Fruit fly (Drosophila melanogaster) whole organism, prepupa: Measurements from ENCODE around the gene Obp99d.

Experiments
- Blimp-1 ChIP-seq: fragments of 200-800 bp; sonication (Bioruptor generic); optimal IDR thresholded peaks from 3 replicates; lab custom pipeline; 2017; ENCODE audit warnings: missing biosample characterization, missing genetic modification characterization, mild to moderate bottlenecking, moderate library complexity, missing genetic modification reagents
- CG10631 ChIP-seq: fragments of 200-800 bp; sonication (Bioruptor generic); optimal IDR thresholded peaks from 2 replicates; lab custom pipeline; 2016; ENCODE audit warnings: missing biosample characterization, missing genetic modification characterization
- CG10669 ChIP-seq: fragments of 200-800 bp; sonication (Bioruptor generic); optimal IDR thresholded peaks from 3 replicates; lab custom pipeline; 2018; ENCODE audit warnings: missing biosample characterization, mild to moderate bottlenecking, missing genetic modification characterization, moderate library complexity
- CG11294 ChIP-seq: fragments of 200-800 bp; sonication (Bioruptor generic); IDR thresholded peaks from 2 replicates; pipeline ENCODE4 v1.3.6; 2022; ENCODE audit warnings: missing biosample characterization, missing genetic modification characterization
- CG11762 ChIP-seq: fragments of 200-800 bp; sonication (Bioruptor generic); optimal IDR thresholded peaks from 3 replicates; lab custom pipeline; 2016; ENCODE audit warnings: missing biosample characterization, missing genetic modification characterization; ENCODE audit not compliant: insufficient read depth
- CG11902 ChIP-seq: fragments of 200-800 bp; sonication (Bioruptor generic); optimal IDR thresholded peaks from 3 replicates; lab custom pipeline; 2016; ENCODE audit warnings: missing biosample characterization, missing genetic modification characterization
- CG1621 ChIP-seq: fragments of 200-800 bp; sonication (Bioruptor generic); optimal IDR thresholded peaks from 3 replicates; lab custom pipeline; 2018; ENCODE audit warnings: missing biosample characterization, mild to moderate bottlenecking, missing genetic modification characterization
- CG31627 ChIP-seq: fragments of 200-800 bp; sonication (Bioruptor generic); optimal IDR thresholded peaks from 3 replicates; lab custom pipeline; 2016; ENCODE audit warnings: missing biosample characterization, missing genetic modification characterization
- CG32006 ChIP-seq: fragments of 200-800 bp; sonication (Bioruptor generic); optimal IDR thresholded peaks from 3 replicates; lab custom pipeline; 2017; ENCODE audit warnings: missing biosample characterization, mild to moderate bottlenecking, missing genetic modification characterization
- CG34406 ChIP-seq: fragments of 200-800 bp; sonication (Bioruptor generic); optimal IDR thresholded peaks from 3 replicates; lab custom pipeline; 2016; ENCODE audit warnings: missing biosample characterization, missing genetic modification characterization
- CG4318 ChIP-seq: fragments of 200-800 bp; sonication (Bioruptor generic); optimal IDR thresholded peaks from 3 replicates; lab custom pipeline; 2017; ENCODE audit warnings: missing biosample characterization, mild to moderate bottlenecking, missing genetic modification characterization
- CG6163 ChIP-seq: fragments of 200-800 bp; sonication (Bioruptor generic); IDR thresholded peaks from 3 replicates; pipeline ENCODE4 v1.3.6; 2022; ENCODE audit warnings: missing biosample characterization, missing genetic modification characterization
- CG6276 ChIP-seq: fragments of 200-800 bp; sonication (Bioruptor generic); optimal IDR thresholded peaks from 2 replicates; lab custom pipeline; 2017; ENCODE audit warnings: missing biosample characterization, mild to moderate bottlenecking, missing genetic modification characterization
- CG6792 ChIP-seq: fragments of 200-800 bp; sonication (Bioruptor generic); optimal IDR thresholded peaks from 3 replicates; lab custom pipeline; 2016; ENCODE audit warnings: missing biosample characterization, missing genetic modification characterization
- CG6808 ChIP-seq: fragments of 200-800 bp; sonication (Bioruptor generic); optimal IDR thresholded peaks from 3 replicates; lab custom pipeline; 2017; ENCODE audit warnings: missing biosample characterization, missing genetic modification characterization, mild to moderate bottlenecking, moderate library complexity, missing genetic modification reagents
- CG6854 ChIP-seq: fragments of 200-800 bp; sonication (Bioruptor generic); optimal IDR thresholded peaks from 2 replicates; lab custom pipeline; 2017; ENCODE audit warnings: missing biosample characterization, mild to moderate bottlenecking, missing genetic modification characterization
- CG7368 ChIP-seq: fragments of 200-800 bp; sonication (Bioruptor generic); optimal IDR thresholded peaks from 3 replicates; lab custom pipeline; 2016; ENCODE audit warnings: missing biosample characterization, missing genetic modification characterization
- CG8319 ChIP-seq: fragments of 200-800 bp; sonication (Bioruptor generic); optimal IDR thresholded peaks from 3 replicates; lab custom pipeline; 2016; ENCODE audit warnings: missing biosample characterization, missing genetic modification characterization
- CG9139 ChIP-seq: fragments of 200-800 bp; sonication (Bioruptor generic); optimal IDR thresholded peaks from 3 replicates; lab custom pipeline; 2017; ENCODE audit warnings: missing biosample characterization, mild to moderate bottlenecking, missing genetic modification characterization
- Eip93F ChIP-seq: fragments of 200-800 bp; sonication (Bioruptor generic); optimal IDR thresholded peaks from 2 replicates; lab custom pipeline; 2016; ENCODE audit warnings: missing biosample characterization, mild to moderate bottlenecking, missing genetic modification characterization
- Ets21C ChIP-seq: fragments of 200-800 bp; sonication (Bioruptor generic); optimal IDR thresholded peaks from 3 replicates; lab custom pipeline; 2016; ENCODE audit warnings: missing biosample characterization, missing genetic modification characterization
- Gug ChIP-seq: fragments of 200-800 bp; sonication (Bioruptor generic); IDR thresholded peaks from 2 replicates; pipeline ENCODE4 v1.3.6; 2022; ENCODE audit warnings: missing biosample characterization, missing genetic modification characterization
- Hr38 ChIP-seq: sonication (Bioruptor generic); optimal IDR thresholded peaks from 2 replicates; lab custom pipeline; 2016; ENCODE audit warnings: missing biosample characterization, missing genetic modification characterization
- Hr39 ChIP-seq: fragments of 200-800 bp; sonication (Bioruptor generic); optimal IDR thresholded peaks from 2 replicates; lab custom pipeline; 2016; ENCODE audit warnings: missing biosample characterization, missing genetic modification characterization
- Lpt ChIP-seq: fragments of 200-800 bp; sonication (Bioruptor generic); optimal IDR thresholded peaks from 3 replicates; lab custom pipeline; 2016; ENCODE audit warnings: missing biosample characterization, missing genetic modification characterization
- Met ChIP-seq: fragments of 200-800 bp; sonication (Bioruptor generic); optimal IDR thresholded peaks from 3 replicates; lab custom pipeline; 2016; ENCODE audit warnings: missing biosample characterization, missing genetic modification characterization
- OdsH ChIP-seq: fragments of 200-800 bp; sonication (Bioruptor generic); optimal IDR thresholded peaks from 3 replicates; lab custom pipeline; 2016; ENCODE audit warnings: missing biosample characterization, missing genetic modification characterization
- Smox ChIP-seq: fragments of 200-800 bp; sonication (Bioruptor generic); optimal IDR thresholded peaks from 3 replicates; lab custom pipeline; 2016; ENCODE audit warnings: missing biosample characterization, missing genetic modification characterization
- Sox102F ChIP-seq: fragments of 200-800 bp; sonication (Bioruptor generic); optimal IDR thresholded peaks from 2 replicates; lab custom pipeline; 2016; ENCODE audit warnings: missing biosample characterization, mild to moderate bottlenecking, missing genetic modification characterization
- Sox14 ChIP-seq: fragments of 200-800 bp; sonication (Bioruptor generic); optimal IDR thresholded peaks from 3 replicates; lab custom pipeline; 2016; ENCODE audit warnings: missing biosample characterization, missing genetic modification characterization
- achi ChIP-seq: fragments of 200-800 bp; sonication (Bioruptor generic); optimal IDR thresholded peaks from 3 replicates; lab custom pipeline; 2016; ENCODE audit warnings: missing biosample characterization, missing genetic modification characterization
- acj6 ChIP-seq: fragments of 200-800 bp; sonication (Bioruptor generic); optimal IDR thresholded peaks from 3 replicates; lab custom pipeline; 2016; ENCODE audit warnings: missing biosample characterization, missing genetic modification characterization
- dsx ChIP-seq: fragments of 200-800 bp; optimal IDR thresholded peaks from 3 replicates; lab custom pipeline; 2019; ENCODE audit warnings: missing biosample characterization, mild to moderate bottlenecking, missing genetic modification characterization, moderate library complexity; ENCODE audit not compliant: poor library complexity, severe bottlenecking
- esn ChIP-seq: fragments of 200-800 bp; sonication (Bioruptor generic); optimal IDR thresholded peaks from 2 replicates; lab custom pipeline; 2016; ENCODE audit warnings: missing biosample characterization, mild to moderate bottlenecking, missing genetic modification characterization, moderate library complexity
- fd59A ChIP-seq: fragments of 200-800 bp; sonication (Bioruptor generic); optimal IDR thresholded peaks from 2 replicates; lab custom pipeline; 2017; ENCODE audit warnings: missing biosample characterization, mild to moderate bottlenecking, missing genetic modification characterization, missing genetic modification reagents
- fkh ChIP-seq: fragments of 200-800 bp; sonication (Bioruptor generic); optimal IDR thresholded peaks from 3 replicates; lab custom pipeline; 2017; ENCODE audit warnings: missing biosample characterization, mild to moderate bottlenecking, missing genetic modification characterization, moderate library complexity
- lz ChIP-seq: fragments of 200-800 bp; sonication (Bioruptor generic); optimal IDR thresholded peaks from 3 replicates; lab custom pipeline; 2016; ENCODE audit warnings: missing biosample characterization, missing genetic modification characterization
- net ChIP-seq: fragments of 200-800 bp; sonication (Bioruptor generic); optimal IDR thresholded peaks from 3 replicates; lab custom pipeline; 2016; ENCODE audit warnings: missing biosample characterization, missing genetic modification characterization
- pdm3 ChIP-seq: fragments of 200-800 bp; sonication (Bioruptor generic); optimal IDR thresholded peaks from 3 replicates; lab custom pipeline; 2016; ENCODE audit warnings: missing biosample characterization, missing genetic modification characterization
- salr ChIP-seq, 2 experiments: fragments of 200-800 bp; sonication (Bioruptor generic); optimal IDR thresholded peaks; 3 replicates each; lab custom pipeline; 2016 to 2018; ENCODE audit warnings: missing biosample characterization in 2 of 2, missing genetic modification characterization in 2 of 2, mild to moderate bottlenecking in 1 of 2
- spab ChIP-seq: fragments of 200-800 bp; sonication (Bioruptor generic); optimal IDR thresholded peaks from 2 replicates; lab custom pipeline; 2017; ENCODE audit warnings: missing biosample characterization, mild to moderate bottlenecking, missing genetic modification characterization, missing genetic modification reagents
- ss ChIP-seq, 2 experiments: fragments of 200-800 bp; sonication (Bioruptor generic); optimal IDR thresholded peaks; 2 replicates in 1 of 2; 3 replicates in 1 of 2; lab custom pipeline; 2017 to 2018; ENCODE audit warnings: mild to moderate bottlenecking in 2 of 2, missing biosample characterization in 2 of 2, missing genetic modification characterization in 2 of 2, moderate library complexity in 1 of 2
- topi ChIP-seq: fragments of 200-800 bp; sonication (Bioruptor generic); optimal IDR thresholded peaks from 3 replicates; lab custom pipeline; 2016; ENCODE audit warnings: missing biosample characterization, missing genetic modification characterization
- vri ChIP-seq: fragments of 200-800 bp; sonication (Bioruptor generic); optimal IDR thresholded peaks from 3 replicates; lab custom pipeline; 2016; ENCODE audit warnings: missing biosample characterization, mild to moderate bottlenecking, missing genetic modification characterization

The Obp99d gene

DNA sequence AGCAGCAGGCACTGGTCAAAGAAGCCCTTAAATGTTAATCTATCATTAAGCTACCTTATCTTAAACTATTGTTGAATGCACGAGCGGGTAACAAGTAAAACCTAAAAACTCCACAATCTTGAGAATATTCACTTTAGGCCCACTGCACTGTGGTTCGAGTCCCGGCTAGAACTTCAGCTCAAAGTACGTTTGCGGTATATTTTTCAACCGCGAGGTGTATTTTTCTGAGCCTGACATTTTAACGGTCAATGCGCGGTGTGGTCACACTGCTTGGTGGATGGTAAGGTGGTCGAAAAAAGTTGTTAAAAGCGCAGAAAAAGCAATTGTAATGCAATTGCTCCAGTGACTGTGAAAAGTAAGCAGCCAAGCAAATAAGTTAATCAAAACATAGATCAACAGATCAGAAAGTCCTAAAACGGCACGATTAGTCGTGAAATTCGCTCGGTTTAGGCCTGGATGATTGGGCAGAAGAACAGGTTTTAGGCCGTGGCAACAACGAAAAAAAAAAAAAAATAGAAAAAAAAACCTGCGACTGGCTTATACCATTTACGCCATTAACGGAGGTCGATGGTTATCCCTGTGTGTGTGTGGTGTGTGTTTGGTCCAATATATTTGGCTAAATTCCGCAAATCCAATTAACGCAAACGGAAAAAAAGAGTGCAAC is 11.4 kb downstream of the Obp99d start, which contains the start of gene Kul (continued):
- TF ChIP-seq dsx (GFP tag; lab: Kevin White, UChicago) (no peak), OdsH (GFP tag; lab: Kevin White, UChicago) (no peak), Blimp-1 (GFP tag; lab: Kevin White, UChicago) (no peak), CG11294 (GFP tag; lab: Robert Waterston, UW) (no peak), Sox14 (GFP tag; lab: Kevin White, UChicago) (peak; percentile 27), vri (GFP tag; lab: Kevin White, UChicago) (no peak), Smox (GFP tag; lab: Kevin White, UChicago) (no peak), net (GFP tag; lab: Kevin White, UChicago) (peak; percentile 55), CG31627 (GFP tag; lab: Kevin White, UChicago) (peak; percentile 24), CG11902 (GFP tag; lab: Kevin White, UChicago) (no peak), Hr38 (GFP tag; lab: Kevin White, UChicago) (no peak), acj6 (GFP tag; lab: Kevin White, UChicago) (no peak), Lpt (GFP tag; lab: Kevin White, UChicago) (peak; percentile 9), CG6854 (GFP tag; lab: Kevin White, UChicago) (peak; percentile 34), pdm3 (no peak), CG6276 (GFP tag; lab: Kevin White, UChicago) (peak; percentile 74), fkh (GFP tag; lab: Kevin White, UChicago) (no peak), Gug (peak; percentile 15; the same call in 1 of the 2 replicates), Ets21C (GFP tag; lab: Kevin White, UChicago) (no peak), ss (GFP tag; optimal IDR thresholded peaks at IDR 0.05; lab: Kevin White, UChicago) (peak; percentile 62 to 76), CG6808 (GFP tag; lab: Kevin White, UChicago) (peak; percentile 63)

DNA sequence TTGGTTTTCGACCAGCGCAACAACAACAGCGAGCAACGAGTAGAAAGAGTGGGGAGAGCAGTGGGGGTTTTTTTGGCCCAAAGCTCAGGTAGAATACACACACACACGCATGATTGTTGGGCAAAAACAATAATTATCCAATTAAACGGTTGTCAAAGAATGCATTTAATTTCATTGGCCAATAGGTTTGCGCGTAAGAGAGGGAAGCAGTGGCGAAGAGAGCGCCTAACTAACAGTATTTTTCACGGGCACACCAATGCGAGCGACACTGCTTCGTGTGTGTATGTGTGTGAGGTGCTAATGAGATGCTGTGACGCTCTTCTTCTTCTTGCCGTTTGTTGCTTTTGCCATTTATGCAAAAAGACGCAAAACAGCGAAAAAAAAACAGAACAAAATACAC is 12.0 kb downstream of the Obp99d start:
- TF ChIP-seq achi (GFP tag; lab: Kevin White, UChicago), result no peak
- no peak for TF ChIP-seq CG4318 (GFP tag; lab: Kevin White, UChicago)
- TF ChIP-seq Hr39, result no peak
- TF ChIP-seq dsx (GFP tag; lab: Kevin White, UChicago), result no peak
- TF ChIP-seq CG6163 (GFP tag; lab: Robert Waterston, UW), result peak; percentile 24; the same call in 2 of the 3 replicates

DNA sequence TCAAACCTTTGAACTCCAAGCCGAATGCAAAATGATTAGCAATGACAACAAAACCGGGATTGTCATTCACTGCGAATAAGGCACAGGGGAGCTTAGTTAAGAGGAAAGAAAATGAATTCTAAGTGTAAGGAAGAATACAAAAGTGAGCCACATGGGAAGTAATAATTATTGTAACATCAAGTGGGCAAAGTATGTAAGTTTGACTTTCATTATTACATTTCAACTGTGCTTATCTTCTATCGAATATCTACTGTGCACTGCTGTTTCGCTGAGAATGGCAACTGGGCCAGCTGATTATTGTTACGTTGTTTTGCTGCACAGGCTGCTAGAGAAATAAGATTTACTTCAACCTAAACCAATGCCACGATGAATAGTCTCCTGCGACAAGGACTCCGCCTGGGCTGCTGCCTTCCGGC is 22.4 kb downstream of the Obp99d start, which contains the start of the genes CG7601 and CIA30:
TSS of gene CG7601 (minus strand) at position 68 of the 416 bp plus-strand sequence.
TSS of gene CIA30 (plus strand) at position 288 of the 416 bp plus-strand sequence.
- TF ChIP-seq Smox (GFP tag; lab: Kevin White, UChicago) (peak; percentile 99), achi (GFP tag; lab: Kevin White, UChicago) (peak; percentile 98), Sox102F (GFP tag; lab: Kevin White, UChicago) (peak; percentile 98), Met (GFP tag; lab: Kevin White, UChicago) (peak; percentile 99), CG7368 (GFP tag; lab: Kevin White, UChicago) (peak; percentile 99), CG6792 (GFP tag; lab: Kevin White, UChicago) (peak; percentile 99), CG34406 (GFP tag; lab: Kevin White, UChicago) (peak; percentile 98), CG11902 (GFP tag; lab: Kevin White, UChicago) (peak; percentile 100), CG32006 (GFP tag; lab: Kevin White, UChicago) (peak; percentile 98), spab (GFP tag; lab: Kevin White, UChicago) (peak; percentile 99), Eip93F (GFP tag; lab: Kevin White, UChicago) (peak; percentile 95), CG8319 (GFP tag; lab: Kevin White, UChicago) (peak; percentile 99), CG1621 (tag; lab: Kevin White, UChicago) (peak; percentile 98), fkh (GFP tag; lab: Kevin White, UChicago) (no peak), esn (GFP tag; lab: Kevin White, UChicago) (peak; percentile 99), CG10631 (GFP tag; lab: Kevin White, UChicago) (peak; percentile 99), lz (peak; percentile 99), Hr38 (GFP tag; lab: Kevin White, UChicago) (peak; percentile 98), CG4318 (GFP tag; lab: Kevin White, UChicago) (peak; percentile 97), topi (GFP tag; lab: Kevin White, UChicago) (peak; percentile 100), acj6 (GFP tag; lab: Kevin White, UChicago) (peak; percentile 99), CG11294 (GFP tag; lab: Robert Waterston, UW) (peak; percentile 100), fd59A (GFP tag; lab: Kevin White, UChicago) (peak; percentile 98), CG11762 (GFP tag; lab: Kevin White, UChicago) (peak; percentile 99), CG9139 (peak; percentile 98), vri (GFP tag; lab: Kevin White, UChicago) (peak; percentile 98), Hr39 (peak; percentile 99), CG10669 (GFP tag; lab: Kevin White, UChicago) (peak; percentile 99), CG6276 (GFP tag; lab: Kevin White, UChicago) (peak; percentile 98), Ets21C (GFP tag; lab: Kevin White, UChicago) (peak; percentile 99), salr (GFP tag; optimal IDR thresholded peaks at IDR 0.05; lab: Kevin White, UChicago) (peak; percentile 96 to 97)
